Fruit fly (Drosophila melanogaster) whole organism, prepupa: ENCODE data around the gene CG13312.

Experiments
- Blimp-1 ChIP-seq: fragments of 200-800 bp; sonication (Bioruptor generic); optimal IDR thresholded peaks from 3 replicates; lab custom pipeline; 2017; ENCODE audit warnings: missing biosample characterization, missing genetic modification characterization, mild to moderate bottlenecking, moderate library complexity, missing genetic modification reagents
- CG11294 ChIP-seq: fragments of 200-800 bp; sonication (Bioruptor generic); IDR thresholded peaks from 2 replicates; pipeline ENCODE4 v1.3.6; 2022; ENCODE audit warnings: missing biosample characterization, missing genetic modification characterization
- CG11902 ChIP-seq: fragments of 200-800 bp; sonication (Bioruptor generic); optimal IDR thresholded peaks from 3 replicates; lab custom pipeline; 2016; ENCODE audit warnings: missing biosample characterization, missing genetic modification characterization
- CG15336 ChIP-seq: fragments of 200-800 bp; sonication (Bioruptor generic); IDR thresholded peaks from 2 replicates; pipeline ENCODE4 v1.3.6; 2022; ENCODE audit warnings: missing biosample characterization, missing genetic modification characterization
- CG1621 ChIP-seq: fragments of 200-800 bp; sonication (Bioruptor generic); optimal IDR thresholded peaks from 3 replicates; lab custom pipeline; 2018; ENCODE audit warnings: missing biosample characterization, mild to moderate bottlenecking, missing genetic modification characterization
- CG16779 ChIP-seq: fragments of 200-800 bp; sonication (Bioruptor generic); optimal IDR thresholded peaks from 3 replicates; lab custom pipeline; 2017; ENCODE audit warnings: missing biosample characterization, mild to moderate bottlenecking, missing genetic modification characterization
- CG3032 ChIP-seq: fragments of 200-800 bp; optimal IDR thresholded peaks from 2 replicates; lab custom pipeline; 2019; ENCODE audit warnings: missing biosample characterization, mild to moderate bottlenecking, missing genetic modification characterization, moderate library complexity
- CG31627 ChIP-seq: fragments of 200-800 bp; sonication (Bioruptor generic); optimal IDR thresholded peaks from 3 replicates; lab custom pipeline; 2016; ENCODE audit warnings: missing biosample characterization, missing genetic modification characterization
- CG3919 ChIP-seq: fragments of 200-800 bp; sonication (Bioruptor generic); optimal IDR thresholded peaks from 3 replicates; lab custom pipeline; 2016; ENCODE audit warnings: missing biosample characterization, missing genetic modification characterization
- CG4318 ChIP-seq: fragments of 200-800 bp; sonication (Bioruptor generic); optimal IDR thresholded peaks from 3 replicates; lab custom pipeline; 2017; ENCODE audit warnings: missing biosample characterization, mild to moderate bottlenecking, missing genetic modification characterization
- CG6163 ChIP-seq: fragments of 200-800 bp; sonication (Bioruptor generic); IDR thresholded peaks from 3 replicates; pipeline ENCODE4 v1.3.6; 2022; ENCODE audit warnings: missing biosample characterization, missing genetic modification characterization
- CG6276 ChIP-seq: fragments of 200-800 bp; sonication (Bioruptor generic); optimal IDR thresholded peaks from 2 replicates; lab custom pipeline; 2017; ENCODE audit warnings: missing biosample characterization, mild to moderate bottlenecking, missing genetic modification characterization
- CG6792 ChIP-seq: fragments of 200-800 bp; sonication (Bioruptor generic); optimal IDR thresholded peaks from 3 replicates; lab custom pipeline; 2016; ENCODE audit warnings: missing biosample characterization, missing genetic modification characterization
- CG6808 ChIP-seq: fragments of 200-800 bp; sonication (Bioruptor generic); optimal IDR thresholded peaks from 3 replicates; lab custom pipeline; 2017; ENCODE audit warnings: missing biosample characterization, missing genetic modification characterization, mild to moderate bottlenecking, moderate library complexity, missing genetic modification reagents
- CG6854 ChIP-seq: fragments of 200-800 bp; sonication (Bioruptor generic); optimal IDR thresholded peaks from 2 replicates; lab custom pipeline; 2017; ENCODE audit warnings: missing biosample characterization, mild to moderate bottlenecking, missing genetic modification characterization
- CG8119 ChIP-seq: fragments of 200-800 bp; sonication (Bioruptor generic); IDR thresholded peaks from 3 replicates; pipeline ENCODE4 v1.3.6; 2022; ENCODE audit warnings: missing biosample characterization, missing genetic modification characterization
- CG8319 ChIP-seq: fragments of 200-800 bp; sonication (Bioruptor generic); optimal IDR thresholded peaks from 3 replicates; lab custom pipeline; 2016; ENCODE audit warnings: missing biosample characterization, missing genetic modification characterization
- CG8632 ChIP-seq: fragments of 200-800 bp; sonication (Bioruptor generic); optimal IDR thresholded peaks from 3 replicates; lab custom pipeline; 2016; ENCODE audit warnings: missing biosample characterization, missing genetic modification characterization
- CG9139 ChIP-seq: fragments of 200-800 bp; sonication (Bioruptor generic); optimal IDR thresholded peaks from 3 replicates; lab custom pipeline; 2017; ENCODE audit warnings: missing biosample characterization, mild to moderate bottlenecking, missing genetic modification characterization
- Eip78C ChIP-seq: fragments of 200-800 bp; sonication (Bioruptor generic); peaks from one replicate; lab custom pipeline; 2016; ENCODE audit warnings: missing biosample characterization, missing genetic modification characterization
- Eip93F ChIP-seq: fragments of 200-800 bp; sonication (Bioruptor generic); optimal IDR thresholded peaks from 2 replicates; lab custom pipeline; 2016; ENCODE audit warnings: missing biosample characterization, mild to moderate bottlenecking, missing genetic modification characterization
- Ets21C ChIP-seq: fragments of 200-800 bp; sonication (Bioruptor generic); optimal IDR thresholded peaks from 3 replicates; lab custom pipeline; 2016; ENCODE audit warnings: missing biosample characterization, missing genetic modification characterization
- Ets96B ChIP-seq: fragments of 200-800 bp; optimal IDR thresholded peaks from 2 replicates; lab custom pipeline; 2019; ENCODE audit warnings: missing biosample characterization, mild to moderate bottlenecking, missing genetic modification characterization, moderate library complexity
- Gug ChIP-seq: fragments of 200-800 bp; sonication (Bioruptor generic); IDR thresholded peaks from 2 replicates; pipeline ENCODE4 v1.3.6; 2022; ENCODE audit warnings: missing biosample characterization, missing genetic modification characterization
- Hr39 ChIP-seq: fragments of 200-800 bp; sonication (Bioruptor generic); optimal IDR thresholded peaks from 2 replicates; lab custom pipeline; 2016; ENCODE audit warnings: missing biosample characterization, missing genetic modification characterization
- Hr4 ChIP-seq: fragments of 200-800 bp; sonication (Bioruptor generic); optimal IDR thresholded peaks from 3 replicates; lab custom pipeline; 2016; ENCODE audit warnings: missing biosample characterization, missing genetic modification characterization
- Lpt ChIP-seq: fragments of 200-800 bp; sonication (Bioruptor generic); optimal IDR thresholded peaks from 3 replicates; lab custom pipeline; 2016; ENCODE audit warnings: missing biosample characterization, missing genetic modification characterization
- OdsH ChIP-seq: fragments of 200-800 bp; sonication (Bioruptor generic); optimal IDR thresholded peaks from 3 replicates; lab custom pipeline; 2016; ENCODE audit warnings: missing biosample characterization, missing genetic modification characterization
- Smox ChIP-seq: fragments of 200-800 bp; sonication (Bioruptor generic); optimal IDR thresholded peaks from 3 replicates; lab custom pipeline; 2016; ENCODE audit warnings: missing biosample characterization, missing genetic modification characterization
- Sox15 ChIP-seq: fragments of 200-800 bp; sonication (Bioruptor generic); optimal IDR thresholded peaks from 3 replicates; lab custom pipeline; 2016; ENCODE audit warnings: missing biosample characterization, missing genetic modification characterization
- achi ChIP-seq: fragments of 200-800 bp; sonication (Bioruptor generic); optimal IDR thresholded peaks from 3 replicates; lab custom pipeline; 2016; ENCODE audit warnings: missing biosample characterization, missing genetic modification characterization
- acj6 ChIP-seq: fragments of 200-800 bp; sonication (Bioruptor generic); optimal IDR thresholded peaks from 3 replicates; lab custom pipeline; 2016; ENCODE audit warnings: missing biosample characterization, missing genetic modification characterization
- cyc ChIP-seq: fragments of 200-800 bp; sonication (Bioruptor generic); optimal IDR thresholded peaks from 3 replicates; lab custom pipeline; 2016; ENCODE audit warnings: missing biosample characterization, missing genetic modification characterization
- dac ChIP-seq: fragments of 200-800 bp; sonication (Bioruptor generic); optimal IDR thresholded peaks from 2 replicates; lab custom pipeline; 2017; ENCODE audit warnings: missing biosample characterization, mild to moderate bottlenecking, missing genetic modification characterization
- dsx ChIP-seq: fragments of 200-800 bp; optimal IDR thresholded peaks from 3 replicates; lab custom pipeline; 2019; ENCODE audit warnings: missing biosample characterization, mild to moderate bottlenecking, missing genetic modification characterization, moderate library complexity; ENCODE audit not compliant: poor library complexity, severe bottlenecking
- eg ChIP-seq: fragments of 200-800 bp; sonication (Bioruptor generic); IDR thresholded peaks from 3 replicates; pipeline ENCODE4 v1.3.6; 2022; ENCODE audit warnings: missing biosample characterization, missing genetic modification characterization
- esn ChIP-seq: fragments of 200-800 bp; sonication (Bioruptor generic); optimal IDR thresholded peaks from 2 replicates; lab custom pipeline; 2016; ENCODE audit warnings: missing biosample characterization, mild to moderate bottlenecking, missing genetic modification characterization, moderate library complexity
- fd85E ChIP-seq: fragments of 200-800 bp; sonication (Bioruptor generic); optimal IDR thresholded peaks from 3 replicates; lab custom pipeline; 2016; ENCODE audit warnings: missing biosample characterization, missing genetic modification characterization
- net ChIP-seq: fragments of 200-800 bp; sonication (Bioruptor generic); optimal IDR thresholded peaks from 3 replicates; lab custom pipeline; 2016; ENCODE audit warnings: missing biosample characterization, missing genetic modification characterization
- pdm3 ChIP-seq: fragments of 200-800 bp; sonication (Bioruptor generic); optimal IDR thresholded peaks from 3 replicates; lab custom pipeline; 2016; ENCODE audit warnings: missing biosample characterization, missing genetic modification characterization
- salr ChIP-seq, 2 experiments: fragments of 200-800 bp; sonication (Bioruptor generic); optimal IDR thresholded peaks; 3 replicates each; lab custom pipeline; 2016 to 2018; ENCODE audit warnings: missing biosample characterization in 2 of 2, missing genetic modification characterization in 2 of 2, mild to moderate bottlenecking in 1 of 2
- spab ChIP-seq: fragments of 200-800 bp; sonication (Bioruptor generic); optimal IDR thresholded peaks from 2 replicates; lab custom pipeline; 2017; ENCODE audit warnings: missing biosample characterization, mild to moderate bottlenecking, missing genetic modification characterization, missing genetic modification reagents
- ss ChIP-seq, 2 experiments: fragments of 200-800 bp; sonication (Bioruptor generic); optimal IDR thresholded peaks; 2 replicates in 1 of 2; 3 replicates in 1 of 2; lab custom pipeline; 2017 to 2018; ENCODE audit warnings: mild to moderate bottlenecking in 2 of 2, missing biosample characterization in 2 of 2, missing genetic modification characterization in 2 of 2, moderate library complexity in 1 of 2
- svp ChIP-seq: fragments of 200-800 bp; sonication (Bioruptor generic); peaks from one replicate; lab custom pipeline; 2016; ENCODE audit warnings: missing biosample characterization, missing genetic modification characterization
- topi ChIP-seq: fragments of 200-800 bp; sonication (Bioruptor generic); optimal IDR thresholded peaks from 3 replicates; lab custom pipeline; 2016; ENCODE audit warnings: missing biosample characterization, missing genetic modification characterization
- vri ChIP-seq: fragments of 200-800 bp; sonication (Bioruptor generic); optimal IDR thresholded peaks from 3 replicates; lab custom pipeline; 2016; ENCODE audit warnings: missing biosample characterization, mild to moderate bottlenecking, missing genetic modification characterization

The CG13312 gene

DNA sequence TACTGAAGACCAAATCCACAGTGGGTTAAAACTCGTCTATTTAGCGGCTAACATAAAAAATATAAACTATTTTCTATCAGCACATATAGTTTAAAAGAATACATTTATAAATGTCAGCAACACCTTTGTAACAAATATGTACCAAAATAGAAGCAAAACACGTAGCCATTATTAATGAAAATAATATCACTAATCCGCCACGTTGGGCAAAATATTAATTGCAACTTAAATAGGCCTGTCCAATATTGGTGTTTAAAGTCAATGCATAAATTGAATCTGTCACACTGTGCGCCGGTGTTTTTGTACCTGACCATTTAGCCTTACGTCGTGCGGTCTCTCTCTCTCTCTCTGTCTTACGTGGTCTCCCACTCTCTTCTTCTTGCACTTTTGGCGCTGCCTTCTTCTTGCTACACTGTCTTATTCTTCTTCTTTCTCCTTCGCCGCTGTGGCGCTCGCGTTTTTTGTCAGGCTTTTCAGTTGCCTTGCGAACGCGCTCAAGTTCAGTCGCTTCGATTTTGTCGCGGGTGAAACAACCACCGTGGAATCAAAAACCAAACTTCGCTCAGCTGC lies 41.0 kb downstream of the CG13312 start (continued):
- TF ChIP-seq Eip93F (GFP tag; lab: Kevin White, UChicago): peak; percentile 90
- TF ChIP-seq OdsH: peak; percentile 99
- TF ChIP-seq CG6792 (GFP tag; lab: Kevin White, UChicago): peak; percentile 98
- TF ChIP-seq CG8119 (GFP tag; lab: Robert Waterston, UW): peak; percentile 95
- TF ChIP-seq CG8632: peak; percentile 98
- TF ChIP-seq pdm3 (GFP tag; lab: Kevin White, UChicago): peak; percentile 97
- TF ChIP-seq Sox15 (GFP tag; lab: Kevin White, UChicago): peak; percentile 99
- TF ChIP-seq salr (GFP tag; optimal IDR thresholded peaks at IDR 0.05; lab: Kevin White, UChicago): peak; percentile 97 to 99
- TF ChIP-seq dsx: peak; percentile 55
- peak; percentile 99 for TF ChIP-seq CG31627
- peak; percentile 99 for TF ChIP-seq cyc (GFP tag; lab: Kevin White, UChicago)
- peak; percentile 88 for TF ChIP-seq CG16779 (tag; lab: Kevin White, UChicago)
- peak; percentile 96 for TF ChIP-seq CG6854 (GFP tag; lab: Kevin White, UChicago)
- peak; percentile 98 for TF ChIP-seq CG6808
- TF ChIP-seq CG15336 (GFP tag; lab: Robert Waterston, UW): peak; percentile 94
- TF ChIP-seq spab (GFP tag; lab: Kevin White, UChicago): peak; percentile 94
- TF ChIP-seq ss (GFP tag; optimal IDR thresholded peaks at IDR 0.05; lab: Kevin White, UChicago): peak; percentile 94 to 98
- TF ChIP-seq dac (GFP tag; lab: Kevin White, UChicago): peak; percentile 96
- peak; percentile 95 for TF ChIP-seq CG4318
- peak; percentile 99 for TF ChIP-seq Hr39 (GFP tag; lab: Kevin White, UChicago)
- TF ChIP-seq CG3032: peak; percentile 99
- TF ChIP-seq esn (GFP tag; lab: Kevin White, UChicago): peak; percentile 99
- TF ChIP-seq, all 60 proteins: peak for 60

DNA sequence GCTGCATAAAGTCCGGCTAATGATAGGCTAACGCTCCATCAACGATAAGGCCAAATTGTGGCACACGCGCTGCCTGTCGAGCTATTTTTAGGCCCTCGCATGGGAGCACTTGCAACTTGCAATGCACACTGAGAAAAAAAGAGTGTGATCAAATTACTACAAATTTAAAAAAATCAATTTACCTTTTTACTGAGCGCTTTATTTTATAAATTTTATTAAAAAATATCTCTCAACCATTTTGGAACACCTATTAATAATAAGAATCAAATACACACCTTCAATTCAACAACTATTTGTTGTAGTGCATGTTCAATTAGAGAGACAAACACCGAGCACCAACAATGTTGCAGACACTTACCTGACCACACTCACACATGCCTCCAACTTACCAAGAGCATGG lies 41.5 kb downstream of the CG13312 start:
- TF ChIP-seq Lpt (GFP tag; lab: Kevin White, UChicago): peak; percentile 82
- TF ChIP-seq Gug (GFP tag; lab: Robert Waterston, UW): peak; percentile 93
- peak; percentile 45 for TF ChIP-seq Ets96B (tag; lab: Kevin White, UChicago)
- TF ChIP-seq CG11294: peak; percentile 91
- peak; percentile 100 for TF ChIP-seq dsx
- peak; percentile 97 for TF ChIP-seq eg (GFP tag; lab: Robert Waterston, UW)
- peak; percentile 9 for TF ChIP-seq CG4318
- TF ChIP-seq topi (GFP tag; lab: Kevin White, UChicago): no peak
- peak; percentile 96 for TF ChIP-seq CG8119 (GFP tag; lab: Robert Waterston, UW)
- peak; percentile 96 for TF ChIP-seq CG6163
- peak; percentile 98 for TF ChIP-seq CG15336 (GFP tag; lab: Robert Waterston, UW)
- peak; percentile 81 for TF ChIP-seq Hr4 (GFP tag; lab: Kevin White, UChicago)
- peak; percentile 42 for TF ChIP-seq achi (GFP tag; lab: Kevin White, UChicago)
- TF ChIP-seq salr (GFP tag; optimal IDR thresholded peaks at IDR 0.05; lab: Kevin White, UChicago): peak in 1 of 2 experiments; percentile 20
- no peak for TF ChIP-seq CG3919 (GFP tag; lab: Kevin White, UChicago)
- no peak for TF ChIP-seq acj6 (GFP tag; lab: Kevin White, UChicago)
- TF ChIP-seq CG6276 (GFP tag; lab: Kevin White, UChicago): peak; percentile 55
- TF ChIP-seq CG9139 (GFP tag; lab: Kevin White, UChicago): no peak

DNA sequence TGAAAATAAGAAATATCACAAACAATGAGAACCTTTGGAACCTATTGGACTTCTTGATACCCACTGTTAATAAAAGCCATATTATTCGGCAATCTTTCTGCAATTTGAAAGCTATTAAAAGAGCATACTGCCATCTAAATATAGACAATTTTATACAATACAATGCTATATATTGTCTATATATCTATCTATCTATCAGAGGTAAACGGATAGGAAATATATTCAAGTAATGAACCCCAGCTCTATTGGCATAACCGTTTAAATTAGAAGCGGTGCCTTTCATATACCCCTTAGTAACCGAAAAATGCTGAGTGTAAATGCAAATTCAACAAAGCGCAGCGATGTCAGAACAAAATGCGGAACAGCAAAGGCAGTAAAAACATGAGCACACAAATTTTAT lies 43.2 kb downstream of the CG13312 start:
- TF ChIP-seq CG31627: peak; percentile 80
- no peak for TF ChIP-seq eg (GFP tag; lab: Robert Waterston, UW)
- TF ChIP-seq OdsH: peak; percentile 27
- TF ChIP-seq net: no peak
- TF ChIP-seq Smox (GFP tag; lab: Kevin White, UChicago): peak; percentile 69
- TF ChIP-seq Ets21C: peak; percentile 50
- peak; percentile 81 for TF ChIP-seq topi (GFP tag; lab: Kevin White, UChicago)
- TF ChIP-seq svp (GFP tag; lab: Kevin White, UChicago): peak; percentile 91
- no peak for TF ChIP-seq CG6854 (GFP tag; lab: Kevin White, UChicago)
- TF ChIP-seq CG8319: no peak
- TF ChIP-seq salr (GFP tag; optimal IDR thresholded peaks at IDR 0.05; lab: Kevin White, UChicago): no peak
- no peak for TF ChIP-seq CG1621 (tag; lab: Kevin White, UChicago)
- no peak for TF ChIP-seq Blimp-1
- TF ChIP-seq CG11902: peak; percentile 34
- no peak for TF ChIP-seq Lpt (GFP tag; lab: Kevin White, UChicago)
- no peak for TF ChIP-seq CG9139 (GFP tag; lab: Kevin White, UChicago)
- TF ChIP-seq vri (GFP tag; lab: Kevin White, UChicago): no peak
- TF ChIP-seq CG6163: no peak
- no peak for TF ChIP-seq fd85E (GFP tag; lab: Kevin White, UChicago)
- TF ChIP-seq Eip93F (GFP tag; lab: Kevin White, UChicago): no peak
- peak; percentile 69 for TF ChIP-seq Eip78C (GFP tag; lab: Kevin White, UChicago)
- TF ChIP-seq CG6808: no peak
- no peak for TF ChIP-seq ss (GFP tag; optimal IDR thresholded peaks at IDR 0.05; lab: Kevin White, UChicago)
